Worm (Caenorhabditis elegans) whole organism, L1 larva: ENCODE data around the gene let-19.
A peak's percentile ranks its signal among the peaks of the same experiment; 100 is the strongest.

Source experiments
- dpl-1 ChIP-seq, 3 experiments: fragments of 150-350 bp in 2 of 3; sonication (generic microtip) in 1 of 3; optimal IDR thresholded peaks; 2 replicates each; lab custom pipeline; 2014 to 2017; ENCODE audit warnings: missing biosample characterization in 3 of 3, missing genetic modification characterization in 3 of 3, missing genetic modification reagents in 3 of 3
- mdl-1 ChIP-seq, 2 experiments: fragments of 150-350 bp; optimal IDR thresholded peaks; 2 replicates each; lab custom pipeline; 2014 to 2017; ENCODE audit warnings: missing biosample characterization in 2 of 2, missing genetic modification characterization in 2 of 2, inconsistent platforms in 1 of 2
- nhr-28 ChIP-seq: fragments of 150-350 bp; optimal IDR thresholded peaks from 2 replicates; lab custom pipeline; 2014; ENCODE audit warnings: missing biosample characterization, missing genetic modification characterization
- unc-62 ChIP-seq: fragments of 150-350 bp; optimal IDR thresholded peaks from 2 replicates; lab custom pipeline; 2014; ENCODE audit warnings: missing biosample characterization, missing genetic modification reagents, missing genetic modification characterization

ce11 chrII:8742006-8742847, 28.5 kb upstream of the let-19 start:
- TF ChIP-seq dpl-1 (GFP tag; optimal IDR thresholded peaks at IDR 0.05; lab: Kevin White, UChicago) (peak in 2 of 3 experiments; percentile 19 to 31), unc-62 (GFP tag; lab: Kevin White, UChicago) (no peak), nhr-28 (tag; lab: Kevin White, UChicago) (no peak), mdl-1 (tag; optimal IDR thresholded peaks at IDR 0.05; lab: Kevin White, UChicago) (peak in 1 of 2 experiments; percentile 97)
